Worm (Caenorhabditis elegans): Measurements from ENCODE around the gene clc-5.

DNA sequence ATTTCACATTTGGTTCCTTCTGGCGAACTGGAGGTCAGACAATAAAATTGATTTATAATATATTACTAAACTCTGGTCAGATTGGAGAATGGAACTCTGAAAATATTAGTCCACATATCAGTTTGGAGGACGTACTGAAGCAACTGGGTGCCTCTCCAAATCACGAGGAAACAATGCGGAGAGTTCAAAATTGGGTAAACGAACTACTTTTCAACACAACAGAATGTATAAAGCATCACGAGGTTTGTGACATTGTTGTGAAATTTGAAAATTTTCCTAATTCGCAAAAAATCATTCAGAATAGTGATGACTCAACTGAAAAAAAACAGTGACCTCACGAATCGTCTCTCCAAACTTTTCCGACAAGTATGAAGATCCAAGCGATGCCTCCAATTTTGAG lies 40.2 kb upstream of the clc-5 start, which contains the start of gene gad-2:
- no peak for TF ChIP-seq ces-1 (GFP tag; optimal IDR thresholded peaks at IDR 0.05)
- no peak for TF ChIP-seq madf-9 (GFP tag; conservative IDR thresholded peaks at IDR 0.05)
- no peak for TF ChIP-seq egl-27 (tag; optimal IDR thresholded peaks at IDR 0.05)
- no peak for TF ChIP-seq ZK337.2 (GFP tag; IDR thresholded peaks at IDR 0.05)
- no peak for TF ChIP-seq D1046.2 (GFP tag; IDR thresholded peaks at IDR 0.05)
- TF ChIP-seq jun-1 (tag; optimal IDR thresholded peaks at IDR 0.05), result no peak

All from whole organism, L4 larva.